Worm (Caenorhabditis elegans) whole organism, mixed stage, embryonic: Measurements from ENCODE around the gene str-214.

Source experiments
- M03D4.4 ChIP-seq: sonication (generic microtip); optimal IDR thresholded peaks from 2 replicates; lab custom pipeline; 2017; ENCODE audit warnings: mild to moderate bottlenecking, missing genetic modification characterization, missing compliant biosample characterization
- bed-3 ChIP-seq: fragments of 200-800 bp; sonication (Bioruptor generic); optimal IDR thresholded peaks from 3 replicates; lab custom pipeline; 2018; ENCODE audit warnings: mild to moderate bottlenecking, missing genetic modification characterization, moderate library complexity, missing compliant biosample characterization
- blmp-1 ChIP-seq: fragments of 150-350 bp; optimal IDR thresholded peaks from 2 replicates; lab custom pipeline; 2014; ENCODE audit warnings: missing biosample characterization, missing genetic modification characterization
- ceh-39 ChIP-seq: fragments of 150-350 bp; optimal IDR thresholded peaks from 2 replicates; lab custom pipeline; 2014; ENCODE audit warnings: missing biosample characterization, missing genetic modification characterization
- ceh-43 ChIP-seq: fragments of 200-800 bp; sonication (Bioruptor generic); optimal IDR thresholded peaks from 2 replicates; lab custom pipeline; 2018; ENCODE audit warnings: mild to moderate bottlenecking, missing genetic modification characterization, moderate library complexity, missing compliant biosample characterization
- ceh-83 ChIP-seq: fragments of 200-800 bp; sonication (Bioruptor generic); optimal IDR thresholded peaks from 2 replicates; lab custom pipeline; 2018; ENCODE audit warnings: mild to moderate bottlenecking, missing genetic modification characterization, missing compliant biosample characterization
- ces-1 ChIP-seq: fragments of 150-350 bp; optimal IDR thresholded peaks from 2 replicates; lab custom pipeline; 2014; ENCODE audit warnings: missing biosample characterization, missing genetic modification reagents, missing genetic modification characterization
- cnd-1 ChIP-seq: fragments of 200-800 bp; sonication (Bioruptor generic); optimal IDR thresholded peaks from 2 replicates; lab custom pipeline; 2018; ENCODE audit warnings: mild to moderate bottlenecking, missing genetic modification characterization, missing compliant biosample characterization
- elt-1 ChIP-seq: sonication (generic microtip); optimal IDR thresholded peaks from 2 replicates; lab custom pipeline; 2017; ENCODE audit warnings: missing genetic modification characterization, mild to moderate bottlenecking, missing compliant biosample characterization, antibody characterized with exemption, moderate library complexity, borderline replicate concordance; ENCODE audit not compliant: insufficient read depth
- elt-3 ChIP-seq: fragments of 150-350 bp; optimal IDR thresholded peaks from 2 replicates; lab custom pipeline; 2014; ENCODE audit warnings: missing biosample characterization, missing genetic modification characterization
- flh-1 ChIP-seq: fragments of 200-800 bp; sonication (Bioruptor generic); optimal IDR thresholded peaks from 2 replicates; lab custom pipeline; 2018; ENCODE audit warnings: mild to moderate bottlenecking, missing genetic modification characterization, moderate library complexity, missing compliant biosample characterization
- ham-2 ChIP-seq: fragments of 200-800 bp; sonication (Bioruptor generic); optimal IDR thresholded peaks from 2 replicates; lab custom pipeline; 2018; ENCODE audit warnings: mild to moderate bottlenecking, missing genetic modification characterization, missing compliant biosample characterization
- hlh-1 ChIP-seq: fragments of 150-350 bp; optimal IDR thresholded peaks from 2 replicates; lab custom pipeline; 2014; ENCODE audit warnings: missing biosample characterization, missing genetic modification reagents, missing genetic modification characterization
- lin-13 ChIP-seq: fragments of 150-350 bp; optimal IDR thresholded peaks from 2 replicates; lab custom pipeline; 2014; ENCODE audit warnings: missing biosample characterization, missing genetic modification characterization
- lin-32 ChIP-seq: fragments of 200-800 bp; sonication (Bioruptor generic); optimal IDR thresholded peaks from 2 replicates; lab custom pipeline; 2018; ENCODE audit warnings: mild to moderate bottlenecking, missing genetic modification characterization, missing compliant biosample characterization
- lsy-2 ChIP-seq: fragments of 150-350 bp; optimal IDR thresholded peaks from 2 replicates; lab custom pipeline; 2014; ENCODE audit warnings: missing biosample characterization, missing genetic modification characterization
- mab-5 ChIP-seq: fragments of 150-350 bp; optimal IDR thresholded peaks from 2 replicates; lab custom pipeline; 2014; ENCODE audit warnings: missing biosample characterization, missing genetic modification characterization
- mep-1 ChIP-seq: fragments of 150-350 bp; optimal IDR thresholded peaks from 2 replicates; lab custom pipeline; 2017; ENCODE audit warnings: missing biosample characterization, missing genetic modification reagents, missing genetic modification characterization, inconsistent platforms
- mls-2 ChIP-seq: sonication (generic microtip); optimal IDR thresholded peaks from 2 replicates; lab custom pipeline; 2016; ENCODE audit warnings: mild to moderate bottlenecking, missing genetic modification characterization, moderate library complexity, missing compliant biosample characterization
- nhr-12 ChIP-seq: fragments of 150-350 bp; optimal IDR thresholded peaks from 2 replicates; lab custom pipeline; 2014; ENCODE audit warnings: missing biosample characterization, missing genetic modification characterization
- nhr-2 ChIP-seq: fragments of 150-350 bp; optimal IDR thresholded peaks from 2 replicates; lab custom pipeline; 2014; ENCODE audit warnings: missing biosample characterization, missing genetic modification characterization
- nhr-237 ChIP-seq: fragments of 150-350 bp; optimal IDR thresholded peaks from 2 replicates; lab custom pipeline; 2014; ENCODE audit warnings: missing biosample characterization, missing genetic modification characterization
- nhr-28 ChIP-seq: fragments of 150-350 bp; optimal IDR thresholded peaks from 2 replicates; lab custom pipeline; 2014; ENCODE audit warnings: missing biosample characterization, missing genetic modification characterization
- nhr-76 ChIP-seq: sonication (generic microtip); optimal IDR thresholded peaks from 2 replicates; lab custom pipeline; 2017; ENCODE audit warnings: missing biosample characterization, missing genetic modification characterization
- pha-4 ChIP-seq: fragments of 150-350 bp; optimal IDR thresholded peaks from 2 replicates; lab custom pipeline; 2018; ENCODE audit warnings: missing biosample characterization, missing genetic modification reagents, missing genetic modification characterization
- sem-2 ChIP-seq: fragments of 200-800 bp; sonication (Bioruptor generic); optimal IDR thresholded peaks from 2 replicates; lab custom pipeline; 2018; ENCODE audit warnings: mild to moderate bottlenecking, missing genetic modification characterization, missing compliant biosample characterization
- snpc-4 ChIP-seq: fragments of 150-350 bp; optimal IDR thresholded peaks from 2 replicates; lab custom pipeline; 2014; ENCODE audit warnings: missing biosample characterization, missing genetic modification characterization
- sptf-1 ChIP-seq: sonication (generic microtip); optimal IDR thresholded peaks from 2 replicates; lab custom pipeline; 2017; ENCODE audit warnings: mild to moderate bottlenecking, missing genetic modification characterization, moderate library complexity, missing compliant biosample characterization
- tbx-8 ChIP-seq: fragments of 200-800 bp; sonication (Bioruptor generic); optimal IDR thresholded peaks from 2 replicates; lab custom pipeline; 2018; ENCODE audit warnings: mild to moderate bottlenecking, missing genetic modification characterization, moderate library complexity, missing compliant biosample characterization
- unc-120 ChIP-seq: sonication (generic microtip); optimal IDR thresholded peaks from 2 replicates; lab custom pipeline; 2017; ENCODE audit warnings: missing genetic modification characterization, missing compliant biosample characterization; ENCODE audit not compliant: poor library complexity, severe bottlenecking
- unc-39 ChIP-seq: fragments of 150-350 bp; optimal IDR thresholded peaks from 2 replicates; lab custom pipeline; 2014; ENCODE audit warnings: missing biosample characterization, missing genetic modification characterization
- unc-62 ChIP-seq: fragments of 150-350 bp; optimal IDR thresholded peaks from 2 replicates; lab custom pipeline; 2014; ENCODE audit warnings: missing biosample characterization, missing genetic modification reagents, missing genetic modification characterization
- zip-8 ChIP-seq: fragments of 150-350 bp; optimal IDR thresholded peaks from 2 replicates; lab custom pipeline; 2014; ENCODE audit warnings: missing biosample characterization, missing genetic modification characterization

str-214 gene

DNA sequence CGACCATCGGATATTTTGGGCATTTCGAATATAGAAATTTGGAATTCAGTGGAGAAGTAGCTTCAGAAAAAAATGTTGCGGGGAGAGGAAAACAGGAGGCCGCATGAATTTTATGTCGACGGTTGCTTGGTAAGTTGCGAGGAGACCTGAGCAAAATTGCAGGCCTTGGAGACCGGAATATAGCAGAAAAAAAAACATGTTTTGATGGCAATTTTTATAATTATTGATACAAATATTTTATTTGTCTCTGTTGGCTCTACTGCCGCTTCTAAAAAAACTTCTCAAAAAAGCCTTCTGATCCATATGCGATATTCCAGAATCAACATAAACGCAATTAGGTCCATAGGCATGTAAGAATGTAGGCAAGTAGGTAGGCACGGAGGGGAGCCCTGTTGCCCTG is 39.8 kb upstream of the str-214 start, which contains the start of gene pacl-1:
pacl-1 (minus strand) TSS at position 101 of the 400 bp plus-strand sequence.
- TF ChIP-seq mab-5 (no peak), mls-2 (tag; lab: Kevin White, UChicago) (no peak), lin-32 (no peak), ces-1 (GFP tag; lab: Kevin White, UChicago) (no peak), hlh-1 (tag; lab: Kevin White, UChicago) (no peak), nhr-12 (no peak), nhr-28 (no peak), ceh-83 (GFP tag; lab: Kevin White, UChicago) (no peak), elt-1 (tag; lab: Kevin White, UChicago) (no peak), blmp-1 (no peak), unc-120 (tag; lab: Kevin White, UChicago) (no peak), unc-62 (no peak), mep-1 (tag; lab: Kevin White, UChicago) (no peak), elt-3 (tag; lab: Kevin White, UChicago) (no peak), M03D4.4 (tag; lab: Kevin White, UChicago) (no peak), sem-2 (GFP tag; lab: Kevin White, UChicago) (no peak), ceh-39 (tag; lab: Kevin White, UChicago) (no peak), flh-1 (GFP tag; lab: Kevin White, UChicago) (no peak), ceh-43 (no peak)

DNA sequence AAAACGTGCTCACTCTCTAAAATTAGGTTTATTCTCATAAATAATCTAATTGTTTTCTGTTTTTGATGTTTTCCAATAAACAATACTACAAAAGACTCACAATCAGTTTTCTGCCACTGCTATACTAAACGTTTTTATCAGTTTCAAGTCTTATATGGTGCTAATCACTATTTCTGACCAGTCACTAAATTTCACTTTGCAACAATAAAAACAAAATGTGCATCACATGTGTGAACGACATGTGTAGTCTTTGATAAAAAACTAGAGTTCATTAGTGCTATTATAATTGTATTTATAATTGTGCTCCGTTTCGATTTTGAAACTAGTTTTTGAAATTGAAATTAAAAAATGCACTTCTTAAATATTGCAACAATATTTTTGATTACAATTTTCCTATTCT is 37.2 kb upstream of the str-214 start, which contains the start of gene cyp-37B1:
cyp-37B1 (plus strand) TSS at position 199 of the 400 bp plus-strand sequence.
- TF ChIP-seq ceh-39 (tag; lab: Kevin White, UChicago) (no peak), mls-2 (tag; lab: Kevin White, UChicago) (no peak), ceh-43 (no peak), nhr-76 (no peak), bed-3 (GFP tag; lab: Kevin White, UChicago) (no peak), lsy-2 (tag; lab: Kevin White, UChicago) (no peak), nhr-237 (no peak), snpc-4 (tag; lab: Kevin White, UChicago) (no peak), mab-5 (no peak), unc-120 (tag; lab: Kevin White, UChicago) (no peak), flh-1 (GFP tag; lab: Kevin White, UChicago) (no peak), nhr-28 (no peak), ham-2 (no peak), nhr-2 (tag; lab: Kevin White, UChicago) (no peak), tbx-8 (no peak), ceh-83 (GFP tag; lab: Kevin White, UChicago) (no peak), nhr-12 (no peak), lin-32 (no peak), cnd-1 (no peak), unc-62 (no peak)

DNA sequence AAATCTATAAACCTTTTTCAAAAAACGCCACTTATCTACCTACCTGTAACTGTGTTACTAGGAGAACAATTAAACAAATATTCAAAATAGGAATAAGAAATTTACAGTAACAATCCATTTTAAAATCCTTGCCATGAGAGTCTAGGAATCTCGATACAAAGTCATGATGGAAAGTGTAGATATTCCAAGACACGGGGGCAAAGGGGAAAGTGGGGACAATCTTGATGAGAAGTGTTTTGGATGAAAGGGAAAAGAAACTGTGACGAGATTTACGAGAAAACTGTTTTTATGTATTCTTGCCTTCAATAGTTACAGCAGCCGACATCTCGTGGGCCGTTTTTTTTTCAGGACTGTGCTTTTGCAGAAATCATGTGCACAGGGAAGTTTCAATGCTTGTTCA is 33.0 kb upstream of the str-214 start, which contains the start of gene F28G4.2:
F28G4.2 (minus strand) TSS at position 175 of the 400 bp plus-strand sequence.
- TF ChIP-seq ham-2 (no peak), zip-8 (tag; lab: Kevin White, UChicago) (no peak), elt-1 (tag; lab: Kevin White, UChicago) (peak; percentile 63), sptf-1 (tag; lab: Kevin White, UChicago) (no peak), unc-39 (tag; lab: Kevin White, UChicago) (no peak)

DNA sequence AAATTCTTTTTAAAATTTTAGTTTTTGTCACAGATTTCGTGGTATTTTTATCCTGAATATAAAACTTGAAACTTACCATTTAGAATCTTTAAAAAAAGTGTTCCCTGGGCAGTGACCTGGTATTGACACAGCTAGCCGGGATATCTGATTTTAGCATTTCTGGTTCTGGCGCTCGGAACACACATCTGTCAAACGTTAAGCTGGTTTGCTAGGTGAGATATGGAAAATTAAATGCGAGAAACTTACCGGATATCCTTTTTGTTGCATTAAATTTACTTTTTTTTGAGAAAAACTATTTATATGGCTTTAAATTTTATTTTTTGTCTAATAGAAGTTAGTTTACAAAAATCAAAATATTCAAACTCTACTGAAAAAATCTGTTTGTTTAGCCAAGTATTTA is 29.3 kb upstream of the str-214 start, which contains the start of gene F28G4.4:
F28G4.4 (minus strand) TSS at position 101 of the 400 bp plus-strand sequence.
- no peak for TF ChIP-seq zip-8 (tag; lab: Kevin White, UChicago)
- no peak for TF ChIP-seq ham-2
- no peak for TF ChIP-seq unc-39 (tag; lab: Kevin White, UChicago)
- TF ChIP-seq pha-4 (tag; lab: Kevin White, UChicago), result no peak
- TF ChIP-seq ceh-39 (tag; lab: Kevin White, UChicago), result no peak
- TF ChIP-seq ceh-43, result no peak
- no peak for TF ChIP-seq mls-2 (tag; lab: Kevin White, UChicago)
- TF ChIP-seq nhr-237, result no peak
- TF ChIP-seq ces-1 (GFP tag; lab: Kevin White, UChicago), result no peak
- TF ChIP-seq lin-13 (tag; lab: Kevin White, UChicago), result no peak
- no peak for TF ChIP-seq elt-1 (tag; lab: Kevin White, UChicago)
